Worm (Caenorhabditis elegans) whole organism, L2 larva: Measurements from ENCODE around the gene nkat-3.

Source experiments
- C34F6.9 ChIP-seq: fragments of 150-350 bp; optimal IDR thresholded peaks from 2 replicates; lab custom pipeline; 2014; ENCODE audit warnings: missing biosample characterization, missing genetic modification characterization
- F13H6.1 ChIP-seq: sonication (generic microtip); optimal IDR thresholded peaks from 2 replicates; lab custom pipeline; 2016; ENCODE audit warnings: missing genetic modification characterization, missing compliant biosample characterization
- R02D3.7 ChIP-seq: fragments of 150-350 bp; optimal IDR thresholded peaks from 2 replicates; lab custom pipeline; 2014; ENCODE audit warnings: missing biosample characterization, missing genetic modification characterization
- Y55F3AM.14 ChIP-seq: fragments of 200-800 bp; sonication (Bioruptor generic); optimal IDR thresholded peaks from 2 replicates; lab custom pipeline; 2018; ENCODE audit warnings: mild to moderate bottlenecking, missing genetic modification characterization, missing compliant biosample characterization
- aly-2 ChIP-seq: fragments of 150-350 bp; optimal IDR thresholded peaks from 2 replicates; lab custom pipeline; 2014; ENCODE audit warnings: missing biosample characterization, missing genetic modification characterization
- ama-1 ChIP-seq: fragments of 150-350 bp; optimal IDR thresholded peaks from 2 replicates; lab custom pipeline; 2018; ENCODE audit warnings: inconsistent platforms
- ceh-16 ChIP-seq: fragments of 150-350 bp; optimal IDR thresholded peaks from 2 replicates; lab custom pipeline; 2014; ENCODE audit warnings: missing biosample characterization, missing genetic modification characterization
- ceh-82 ChIP-seq: fragments of 150-350 bp; optimal IDR thresholded peaks from 2 replicates; lab custom pipeline; 2014; ENCODE audit warnings: missing biosample characterization, missing genetic modification characterization
- crh-2 ChIP-seq: sonication (generic microtip); optimal IDR thresholded peaks from 2 replicates; lab custom pipeline; 2017; ENCODE audit warnings: missing biosample characterization, missing genetic modification characterization
- dmd-4 ChIP-seq: sonication (generic microtip); optimal IDR thresholded peaks from 2 replicates; lab custom pipeline; 2017; ENCODE audit warnings: missing biosample characterization, missing genetic modification characterization
- egl-27 ChIP-seq: sonication (generic microtip); optimal IDR thresholded peaks from 3 replicates; lab custom pipeline; 2017; ENCODE audit warnings: missing biosample characterization, missing genetic modification reagents, missing genetic modification characterization
- elt-1 ChIP-seq: fragments of 150-350 bp; optimal IDR thresholded peaks from 2 replicates; lab custom pipeline; 2014; ENCODE audit warnings: missing biosample characterization, missing genetic modification characterization
- elt-3 ChIP-seq: sonication (generic microtip); optimal IDR thresholded peaks from 2 replicates; lab custom pipeline; 2017; ENCODE audit warnings: missing biosample characterization, missing genetic modification characterization
- fos-1 ChIP-seq: fragments of 150-350 bp; optimal IDR thresholded peaks from 2 replicates; lab custom pipeline; 2014; ENCODE audit warnings: missing biosample characterization, missing genetic modification characterization
- gmeb-1 ChIP-seq: fragments of 150-350 bp; optimal IDR thresholded peaks from 2 replicates; lab custom pipeline; 2014; ENCODE audit warnings: missing biosample characterization, missing genetic modification characterization
- lin-11 ChIP-seq: fragments of 150-350 bp; sonication (generic microtip); optimal IDR thresholded peaks from 2 replicates; lab custom pipeline; 2014; ENCODE audit warnings: missing biosample characterization, missing genetic modification characterization, inconsistent platforms, mixed read lengths
- lin-13 ChIP-seq: fragments of 150-350 bp; optimal IDR thresholded peaks from 2 replicates; lab custom pipeline; 2014; ENCODE audit warnings: missing biosample characterization, missing genetic modification reagents, missing genetic modification characterization
- lin-39 ChIP-seq: fragments of 150-350 bp; optimal IDR thresholded peaks from 2 replicates; lab custom pipeline; 2014; ENCODE audit warnings: missing biosample characterization, missing genetic modification reagents, missing genetic modification characterization
- lsy-2 ChIP-seq, 2 experiments: fragments of 150-350 bp in 1 of 2; sonication (generic microtip) in 1 of 2; optimal IDR thresholded peaks; 2 replicates each; lab custom pipeline; 2014 to 2017; ENCODE audit warnings: missing biosample characterization in 2 of 2, missing genetic modification characterization in 2 of 2
- mab-5 ChIP-seq: fragments of 150-350 bp; optimal IDR thresholded peaks from 2 replicates; lab custom pipeline; 2014; ENCODE audit warnings: missing biosample characterization, missing genetic modification characterization
- mbf-1 ChIP-seq: sonication (generic microtip); optimal IDR thresholded peaks from 2 replicates; lab custom pipeline; 2017; ENCODE audit warnings: missing biosample characterization, missing genetic modification characterization
- mdl-1 ChIP-seq, 2 experiments: fragments of 150-350 bp in 1 of 2; sonication (generic microtip) in 1 of 2; optimal IDR thresholded peaks; 2 replicates each; lab custom pipeline; 2017; ENCODE audit warnings: missing biosample characterization in 2 of 2, missing genetic modification characterization in 2 of 2
- nhr-10 ChIP-seq: sonication (generic microtip); optimal IDR thresholded peaks from 2 replicates; lab custom pipeline; 2017; ENCODE audit warnings: missing biosample characterization, missing genetic modification characterization
- nhr-11 ChIP-seq: fragments of 150-350 bp; optimal IDR thresholded peaks from 2 replicates; lab custom pipeline; 2014; ENCODE audit warnings: missing biosample characterization, missing genetic modification characterization
- nhr-12 ChIP-seq: fragments of 150-350 bp; optimal IDR thresholded peaks from 2 replicates; lab custom pipeline; 2014; ENCODE audit warnings: missing biosample characterization, missing genetic modification characterization
- nhr-129 ChIP-seq: fragments of 150-350 bp; optimal IDR thresholded peaks from 2 replicates; lab custom pipeline; 2014; ENCODE audit warnings: missing biosample characterization, missing genetic modification characterization
- nhr-21 ChIP-seq: fragments of 150-350 bp; optimal IDR thresholded peaks from 2 replicates; lab custom pipeline; 2014; ENCODE audit warnings: missing biosample characterization, missing genetic modification characterization
- nhr-23 ChIP-seq: fragments of 150-350 bp; optimal IDR thresholded peaks from 2 replicates; lab custom pipeline; 2014; ENCODE audit warnings: missing biosample characterization, missing genetic modification reagents, missing genetic modification characterization
- nhr-25 ChIP-seq: fragments of 150-350 bp; sonication (generic microtip); optimal IDR thresholded peaks from 3 replicates; lab custom pipeline; 2014; ENCODE audit warnings: missing biosample characterization, missing genetic modification characterization
- nhr-6 ChIP-seq: fragments of 150-350 bp; optimal IDR thresholded peaks from 2 replicates; lab custom pipeline; 2014; ENCODE audit warnings: missing biosample characterization, missing genetic modification characterization
- nhr-77 ChIP-seq: fragments of 150-350 bp; optimal IDR thresholded peaks from 2 replicates; lab custom pipeline; 2014; ENCODE audit warnings: missing biosample characterization, missing genetic modification characterization
- peb-1 ChIP-seq: fragments of 150-350 bp; optimal IDR thresholded peaks from 2 replicates; lab custom pipeline; 2014; ENCODE audit warnings: missing biosample characterization, missing genetic modification characterization
- sem-4 ChIP-seq: fragments of 150-350 bp; optimal IDR thresholded peaks from 2 replicates; lab custom pipeline; 2014; ENCODE audit warnings: missing biosample characterization, missing genetic modification reagents, missing genetic modification characterization
- skn-1 ChIP-seq: sonication (generic microtip); optimal IDR thresholded peaks from 2 replicates; lab custom pipeline; 2017; ENCODE audit warnings: missing biosample characterization, missing genetic modification characterization
- sma-3 ChIP-seq: sonication (generic microtip); optimal IDR thresholded peaks from 2 replicates; lab custom pipeline; 2016; ENCODE audit warnings: missing genetic modification reagents, missing genetic modification characterization, missing compliant biosample characterization
- sma-9 ChIP-seq, 2 experiments: fragments of 150-350 bp in 1 of 2; sonication (generic microtip) in 1 of 2; optimal IDR thresholded peaks; 2 replicates each; lab custom pipeline; 2014 to 2016; ENCODE audit warnings: missing genetic modification characterization in 2 of 2, mild to moderate bottlenecking in 1 of 2, missing biosample characterization in 1 of 2, missing compliant biosample characterization in 1 of 2, missing genetic modification reagents in 1 of 2, moderate library complexity in 1 of 2
- snpc-4 ChIP-seq: fragments of 150-350 bp; optimal IDR thresholded peaks from 2 replicates; lab custom pipeline; 2014; ENCODE audit warnings: missing biosample characterization, missing genetic modification characterization
- unc-39 ChIP-seq: fragments of 150-350 bp; optimal IDR thresholded peaks from 2 replicates; lab custom pipeline; 2014; ENCODE audit warnings: missing biosample characterization, missing genetic modification characterization
- unc-62 ChIP-seq: fragments of 150-350 bp; optimal IDR thresholded peaks from 2 replicates; lab custom pipeline; 2014; ENCODE audit warnings: missing biosample characterization, missing genetic modification reagents, missing genetic modification characterization
- zag-1 ChIP-seq: fragments of 150-350 bp; optimal IDR thresholded peaks from 2 replicates; lab custom pipeline; 2014; ENCODE audit warnings: missing biosample characterization, missing genetic modification characterization
- ztf-1 ChIP-seq: fragments of 200-800 bp; sonication (Bioruptor generic); conservative IDR thresholded peaks from 2 replicates; pipeline ENCODE4 v1.3.6; 2022; ENCODE audit warnings: missing genetic modification characterization, missing compliant biosample characterization
- ztf-11 ChIP-seq: sonication (generic microtip); optimal IDR thresholded peaks from 2 replicates; lab custom pipeline; 2017; ENCODE audit warnings: missing biosample characterization, missing genetic modification characterization

The nkat-3 gene

ce11 chrX:15485262-15485661 is 43.7 kb downstream of the nkat-3 start:
- peak; percentile 87 for TF ChIP-seq sma-3 (GFP tag; lab: Kevin White, UChicago)
- TF ChIP-seq nhr-10 (tag; lab: Kevin White, UChicago) = no peak
- no peak for TF ChIP-seq mab-5 (tag; lab: Kevin White, UChicago)
- peak; percentile 14 for TF ChIP-seq egl-27 (tag; lab: Kevin White, UChicago)
- TF ChIP-seq unc-39 (tag; lab: Kevin White, UChicago) = no peak
- TF ChIP-seq elt-3 (tag; lab: Kevin White, UChicago) = no peak
- TF ChIP-seq, all 48 proteins: peak for 2

ce11 chrX:15487162-15487561 is 45.6 kb downstream of the nkat-3 start:
- TF ChIP-seq snpc-4 (tag; lab: Kevin White, UChicago) (no peak), ceh-16 (tag; lab: Kevin White, UChicago) (peak; percentile 6)

ce11 chrX:15487806-15488205 is 46.3 kb downstream of the nkat-3 start, which contains the start of gene H13N06.2:
TSS of gene H13N06.2 (plus strand) at chrX:15488106.
- TF ChIP-seq nhr-10 (tag; lab: Kevin White, UChicago) (no peak), dmd-4 (tag; lab: Kevin White, UChicago) (no peak), nhr-6 (tag; lab: Kevin White, UChicago) (no peak), lin-11 (tag; lab: Kevin White, UChicago) (no peak), C34F6.9 (no peak), nhr-23 (tag; lab: Kevin White, UChicago) (no peak), skn-1 (tag; lab: Kevin White, UChicago) (no peak), gmeb-1 (no peak), egl-27 (tag; lab: Kevin White, UChicago) (no peak)

- TF ChIP-seq ceh-82 (tag; lab: Kevin White, UChicago) (no peak), lin-39 (no peak), dmd-4 (tag; lab: Kevin White, UChicago) (no peak), snpc-4 (tag; lab: Kevin White, UChicago) (no peak), elt-1 (tag; lab: Kevin White, UChicago) (no peak), mbf-1 (no peak), nhr-77 (tag; lab: Kevin White, UChicago) (no peak), nhr-25 (tag; lab: Kevin White, UChicago) (no peak), zag-1 (no peak), F13H6.1 (tag; lab: Kevin White, UChicago) (no peak), ceh-16 (tag; lab: Kevin White, UChicago) (no peak), nhr-11 (tag; lab: Kevin White, UChicago) (no peak), peb-1 (tag; lab: Kevin White, UChicago) (no peak), mdl-1 (tag; optimal IDR thresholded peaks at IDR 0.05; lab: Kevin White, UChicago) (no peak), ztf-11 (tag; lab: Kevin White, UChicago) (no peak), lin-13 (GFP tag; lab: Kevin White, UChicago) (no peak), Y55F3AM.14 (GFP tag; lab: Kevin White, UChicago) (no peak), lsy-2 (tag; optimal IDR thresholded peaks at IDR 0.05; lab: Kevin White, UChicago) (no peak), nhr-6 (tag; lab: Kevin White, UChicago) (no peak)
Observed at ce11 chrX:15491110-15491509, 49.6 kb downstream of the nkat-3 start.

- peak; percentile 64 for TF ChIP-seq sma-3 (GFP tag; lab: Kevin White, UChicago)
- peak; percentile 54 to 85 for TF ChIP-seq lsy-2 (tag; optimal IDR thresholded peaks at IDR 0.05; lab: Kevin White, UChicago)
- TF ChIP-seq ama-1 = peak; percentile 42
- peak; percentile 65 for TF ChIP-seq mab-5 (tag; lab: Kevin White, UChicago)
- no peak for TF ChIP-seq R02D3.7 (tag; lab: Kevin White, UChicago)
- TF ChIP-seq snpc-4 (tag; lab: Kevin White, UChicago) = peak; percentile 76
- TF ChIP-seq gmeb-1 = peak; percentile 65
- TF ChIP-seq ztf-11 (tag; lab: Kevin White, UChicago) = no peak
- no peak for TF ChIP-seq lin-39
- TF ChIP-seq nhr-25 (tag; lab: Kevin White, UChicago) = peak; percentile 11
- no peak for TF ChIP-seq dmd-4 (tag; lab: Kevin White, UChicago)
- TF ChIP-seq nhr-21 (tag; lab: Kevin White, UChicago) = peak; percentile 39
- TF ChIP-seq C34F6.9 = peak; percentile 71
- TF ChIP-seq nhr-129 = peak; percentile 66
- TF ChIP-seq crh-2 (tag; lab: Kevin White, UChicago) = peak; percentile 81
- TF ChIP-seq nhr-77 (tag; lab: Kevin White, UChicago) = no peak
- TF ChIP-seq unc-62 (GFP tag; lab: Kevin White, UChicago) = no peak
- TF ChIP-seq sem-4 (tag; lab: Kevin White, UChicago) = peak; percentile 79
- TF ChIP-seq nhr-23 (tag; lab: Kevin White, UChicago) = no peak
- TF ChIP-seq skn-1 (tag; lab: Kevin White, UChicago) = no peak
- no peak for TF ChIP-seq elt-1 (tag; lab: Kevin White, UChicago)
- TF ChIP-seq nhr-10 (tag; lab: Kevin White, UChicago) = no peak
- peak in 1 of 2 experiments; percentile 66 for TF ChIP-seq mdl-1 (tag; optimal IDR thresholded peaks at IDR 0.05; lab: Kevin White, UChicago)
- TF ChIP-seq fos-1 (tag; lab: Kevin White, UChicago) = peak; percentile 61
- peak; percentile 34 for TF ChIP-seq zag-1
- no peak for TF ChIP-seq aly-2 (tag; lab: Kevin White, UChicago)
- no peak for TF ChIP-seq peb-1 (tag; lab: Kevin White, UChicago)
- peak; percentile 84 for TF ChIP-seq sma-9 (GFP tag; optimal IDR thresholded peaks at IDR 0.05; lab: Kevin White, UChicago)
- TF ChIP-seq sma-9 (tag; optimal IDR thresholded peaks at IDR 0.05; lab: Kevin White, UChicago) = no peak
- no peak for TF ChIP-seq ztf-1 (GFP tag; lab: Robert Waterston, UW)
- TF ChIP-seq nhr-12 = no peak
- TF ChIP-seq lin-13 (GFP tag; lab: Kevin White, UChicago) = peak; percentile 80
- no peak for TF ChIP-seq ceh-82 (tag; lab: Kevin White, UChicago)
- no peak for TF ChIP-seq ceh-16 (tag; lab: Kevin White, UChicago)
Observed at ce11 chrX:15492759-15493158, 51.2 kb downstream of the nkat-3 start.
